Worm (Caenorhabditis elegans) whole organism, L1 larva: ENCODE results near the gene F20D6.11.
A peak's percentile ranks its signal among the peaks of the same experiment; 100 is the strongest.

Source experiments
- C04F5.9 ChIP-seq: sonication (generic microtip); optimal IDR thresholded peaks from 2 replicates; lab custom pipeline; 2016; ENCODE audit warnings: missing genetic modification characterization, missing compliant biosample characterization
- Y116A8C.19 ChIP-seq: sonication (generic microtip); optimal IDR thresholded peaks from 2 replicates; lab custom pipeline; 2016; ENCODE audit warnings: missing compliant biosample characterization, missing genetic modification characterization, borderline replicate concordance
- aly-2 ChIP-seq: fragments of 150-350 bp; optimal IDR thresholded peaks from 2 replicates; lab custom pipeline; 2014; ENCODE audit warnings: missing biosample characterization, missing genetic modification characterization
- ceh-82 ChIP-seq, 3 experiments: fragments of 150-350 bp in 1 of 3; sonication (generic microtip) in 2 of 3; optimal IDR thresholded peaks; 2 replicates each; lab custom pipeline; 2014 to 2017; ENCODE audit warnings: missing biosample characterization in 3 of 3, missing genetic modification characterization in 3 of 3
- ceh-88 ChIP-seq: fragments of 200-800 bp; sonication (Bioruptor generic); IDR thresholded peaks from 2 replicates; pipeline ENCODE4 v1.3.6; 2022; ENCODE audit warnings: missing genetic modification characterization, missing compliant biosample characterization
- ces-1 ChIP-seq: fragments of 150-350 bp; optimal IDR thresholded peaks from 2 replicates; lab custom pipeline; 2014; ENCODE audit warnings: missing biosample characterization, missing genetic modification reagents, missing genetic modification characterization
- efl-1 ChIP-seq, 4 experiments: fragments of 150-350 bp; optimal IDR thresholded peaks in 3 of 4; peaks in 1 of 4; 1 replicate in 1 of 4; 2 replicates in 3 of 4; lab custom pipeline; 2014; ENCODE audit warnings: missing biosample characterization in 2 of 4, missing genetic modification characterization in 2 of 4, missing genetic modification reagents in 2 of 4
- efl-3 ChIP-seq: fragments of 200-800 bp; sonication (Bioruptor generic); optimal IDR thresholded peaks from 2 replicates; lab custom pipeline; 2018; ENCODE audit warnings: mild to moderate bottlenecking, missing genetic modification characterization, missing compliant biosample characterization
- egl-27 ChIP-seq, 2 experiments: fragments of 150-350 bp in 1 of 2; sonication (generic microtip); optimal IDR thresholded peaks; 3 replicates each; lab custom pipeline; 2017 to 2018; ENCODE audit warnings: missing biosample characterization in 2 of 2, missing genetic modification characterization in 2 of 2, missing genetic modification reagents in 2 of 2
- elt-2 ChIP-seq: sonication (generic microtip); optimal IDR thresholded peaks from 2 replicates; lab custom pipeline; 2016; ENCODE audit warnings: missing genetic modification characterization, mild to moderate bottlenecking, inconsistent platforms, missing compliant biosample characterization, missing genetic modification reagents
- ets-5 ChIP-seq: fragments of 200-800 bp; sonication (Bioruptor generic); IDR thresholded peaks from 2 replicates; pipeline ENCODE4 v1.3.6; 2022; ENCODE audit warnings: missing genetic modification characterization, missing compliant biosample characterization
- grh-1 ChIP-seq: fragments of 200-800 bp; sonication (Bioruptor generic); IDR thresholded peaks from 2 replicates; pipeline ENCODE4 v1.3.6; 2022; ENCODE audit warnings: missing genetic modification reagents, missing genetic modification characterization, missing compliant biosample characterization
- hlh-4 ChIP-seq: sonication (generic microtip); optimal IDR thresholded peaks from 2 replicates; lab custom pipeline; 2016; ENCODE audit warnings: mild to moderate bottlenecking, missing genetic modification characterization, missing compliant biosample characterization
- isw-1 ChIP-seq: fragments of 200-800 bp; sonication (Bioruptor generic); IDR thresholded peaks from 2 replicates; pipeline ENCODE4 v1.3.6; 2022; ENCODE audit warnings: missing genetic modification characterization, missing compliant biosample characterization
- lin-14 ChIP-seq: fragments of 200-800 bp; sonication (Bioruptor generic); optimal IDR thresholded peaks from 2 replicates; lab custom pipeline; 2018; ENCODE audit warnings: mild to moderate bottlenecking, missing genetic modification characterization, moderate library complexity, missing compliant biosample characterization
- lir-3 ChIP-seq: sonication (generic microtip); optimal IDR thresholded peaks from 2 replicates; lab custom pipeline; 2016; ENCODE audit warnings: mild to moderate bottlenecking, missing genetic modification characterization, moderate library complexity, missing compliant biosample characterization; ENCODE audit not compliant: poor library complexity
- mab-9 ChIP-seq: fragments of 200-800 bp; sonication (Bioruptor generic); IDR thresholded peaks from 2 replicates; pipeline ENCODE4 v1.3.6; 2022; ENCODE audit warnings: missing genetic modification reagents, missing genetic modification characterization, missing compliant biosample characterization
- mep-1 ChIP-seq: fragments of 150-350 bp; optimal IDR thresholded peaks from 2 replicates; lab custom pipeline; 2014; ENCODE audit warnings: missing biosample characterization, missing genetic modification characterization
- nhr-12 ChIP-seq: sonication (generic microtip); optimal IDR thresholded peaks from 2 replicates; lab custom pipeline; 2017; ENCODE audit warnings: missing biosample characterization, missing genetic modification characterization
- nhr-19 ChIP-seq: fragments of 200-800 bp; sonication (Bioruptor generic); conservative IDR thresholded peaks from 2 replicates; pipeline ENCODE4 v1.3.6; 2022; ENCODE audit warnings: missing genetic modification characterization, missing compliant biosample characterization
- nhr-71 ChIP-seq: sonication (generic microtip); optimal IDR thresholded peaks from 2 replicates; lab custom pipeline; 2016; ENCODE audit warnings: mild to moderate bottlenecking, missing genetic modification characterization, moderate library complexity, missing compliant biosample characterization
- nhr-76 ChIP-seq: sonication (generic microtip); optimal IDR thresholded peaks from 2 replicates; lab custom pipeline; 2017; ENCODE audit warnings: missing biosample characterization, missing genetic modification characterization
- nhr-84 ChIP-seq: sonication (generic microtip); optimal IDR thresholded peaks from 2 replicates; lab custom pipeline; 2017; ENCODE audit warnings: missing biosample characterization, missing genetic modification characterization
- nhr-85 ChIP-seq: sonication (generic microtip); peaks from one replicate; lab custom pipeline; 2016; ENCODE audit warnings: missing genetic modification characterization, inconsistent platforms, missing compliant biosample characterization
- nhr-90 ChIP-seq: sonication (generic microtip); optimal IDR thresholded peaks from 2 replicates; lab custom pipeline; 2016; ENCODE audit warnings: mild to moderate bottlenecking, missing genetic modification characterization, missing compliant biosample characterization; ENCODE audit not compliant: poor library complexity
- pag-3 ChIP-seq: sonication (generic microtip); optimal IDR thresholded peaks from 2 replicates; lab custom pipeline; 2017; ENCODE audit warnings: missing genetic modification characterization, mild to moderate bottlenecking, missing compliant biosample characterization, antibody characterized with exemption, borderline replicate concordance; ENCODE audit not compliant: insufficient read depth
- pqm-1 ChIP-seq: sonication (generic microtip); optimal IDR thresholded peaks from 3 replicates; lab custom pipeline; 2017; ENCODE audit warnings: missing biosample characterization, missing genetic modification characterization
- skn-1 ChIP-seq: fragments of 150-350 bp; optimal IDR thresholded peaks from 2 replicates; lab custom pipeline; 2014; ENCODE audit warnings: missing biosample characterization, missing genetic modification characterization
- snpc-4 ChIP-seq: fragments of 150-350 bp; optimal IDR thresholded peaks from 2 replicates; lab custom pipeline; 2014; ENCODE audit warnings: missing biosample characterization, missing genetic modification characterization
- snu-23 ChIP-seq: sonication (generic microtip); optimal IDR thresholded peaks from 2 replicates; lab custom pipeline; 2016; ENCODE audit warnings: missing genetic modification characterization, missing compliant biosample characterization
- sup-37 ChIP-seq: fragments of 200-800 bp; sonication (Bioruptor generic); optimal IDR thresholded peaks from 2 replicates; lab custom pipeline; 2018; ENCODE audit warnings: mild to moderate bottlenecking, missing genetic modification characterization, missing compliant biosample characterization
- swsn-7 ChIP-seq: sonication (generic microtip); optimal IDR thresholded peaks from 2 replicates; lab custom pipeline; 2016; ENCODE audit warnings: missing genetic modification characterization, missing compliant biosample characterization
- tbx-2 ChIP-seq: sonication (generic microtip); optimal IDR thresholded peaks from 2 replicates; lab custom pipeline; 2016; ENCODE audit warnings: missing genetic modification characterization, missing compliant biosample characterization
- unc-130 ChIP-seq: fragments of 150-350 bp; optimal IDR thresholded peaks from 2 replicates; lab custom pipeline; 2017; ENCODE audit warnings: missing biosample characterization, missing genetic modification characterization, inconsistent platforms
- unc-30 ChIP-seq: sonication (generic microtip); optimal IDR thresholded peaks from 2 replicates; lab custom pipeline; 2017; ENCODE audit warnings: missing biosample characterization, missing genetic modification characterization
- unc-62 ChIP-seq: fragments of 150-350 bp; optimal IDR thresholded peaks from 2 replicates; lab custom pipeline; 2014; ENCODE audit warnings: missing biosample characterization, missing genetic modification reagents, missing genetic modification characterization
- unc-86 ChIP-seq: sonication (generic microtip); optimal IDR thresholded peaks from 2 replicates; lab custom pipeline; 2016; ENCODE audit warnings: missing genetic modification characterization, missing compliant biosample characterization
- xbp-1 ChIP-seq: sonication (generic microtip); optimal IDR thresholded peaks from 2 replicates; lab custom pipeline; 2016; ENCODE audit warnings: missing genetic modification characterization, missing compliant biosample characterization
- ztf-11 ChIP-seq, 2 experiments: sonication (generic microtip); optimal IDR thresholded peaks; 2 replicates each; lab custom pipeline; 2016 to 2017; ENCODE audit warnings: missing genetic modification characterization in 2 of 2, missing biosample characterization in 1 of 2, missing compliant biosample characterization in 1 of 2

The F20D6.11 gene

ce11 chrV:8245457-8245856 is 46.6 kb upstream of the F20D6.11 start, which contains the start of gene C16D9.5:
Gene C16D9.5, minus strand, starts transcription at chrV:8245557.
- no peak for TF ChIP-seq mab-9 (GFP tag; lab: Robert Waterston, UW)
- TF ChIP-seq nhr-76 (tag; lab: Kevin White, UChicago) = no peak
- no peak for TF ChIP-seq hlh-4 (tag; lab: Kevin White, UChicago)
- no peak for TF ChIP-seq ces-1 (GFP tag; lab: Kevin White, UChicago)
- no peak for TF ChIP-seq elt-2
- no peak for TF ChIP-seq skn-1 (tag; lab: Kevin White, UChicago)
- TF ChIP-seq ets-5 = no peak
- TF ChIP-seq ztf-11 (tag; optimal IDR thresholded peaks at IDR 0.05; lab: Kevin White, UChicago) = no peak
- TF ChIP-seq ceh-88 (GFP tag; lab: Robert Waterston, UW) = no peak
- no peak for TF ChIP-seq snpc-4
- TF ChIP-seq swsn-7 (tag; lab: Kevin White, UChicago) = no peak
- no peak for TF ChIP-seq aly-2 (tag; lab: Kevin White, UChicago)
- TF ChIP-seq sup-37 (GFP tag; lab: Kevin White, UChicago) = no peak
- TF ChIP-seq nhr-85 (tag; lab: Kevin White, UChicago) = no peak

- TF ChIP-seq pag-3 (tag; lab: Kevin White, UChicago) = no peak
- TF ChIP-seq unc-86 (tag; lab: Kevin White, UChicago) = no peak
- TF ChIP-seq elt-2 = peak; percentile 45
- TF ChIP-seq sup-37 (GFP tag; lab: Kevin White, UChicago) = no peak
Observed at ce11 chrV:8243201-8243600, 44.3 kb upstream of the F20D6.11 start.

ce11 chrV:8242798-8243197 is 43.9 kb upstream of the F20D6.11 start, which contains the start of gene C16D9.4:
Gene C16D9.4, minus strand, starts transcription at chrV:8242898.
- TF ChIP-seq hlh-4 (tag; lab: Kevin White, UChicago) (no peak), unc-130 (tag; lab: Kevin White, UChicago) (no peak), tbx-2 (tag; lab: Kevin White, UChicago) (no peak), xbp-1 (no peak), unc-30 (tag; lab: Kevin White, UChicago) (no peak), C04F5.9 (no peak), elt-2 (no peak), mep-1 (no peak), ceh-82 (tag; optimal IDR thresholded peaks at IDR 0.05; lab: Kevin White, UChicago) (no peak), snu-23 (GFP tag; lab: Kevin White, UChicago) (no peak), efl-3 (no peak), unc-62 (GFP tag; lab: Kevin White, UChicago) (no peak), egl-27 (tag; optimal IDR thresholded peaks at IDR 0.05; lab: Kevin White, UChicago) (no peak), nhr-19 (GFP tag; lab: Robert Waterston, UW) (no peak), lin-14 (GFP tag; lab: Kevin White, UChicago) (no peak), Y116A8C.19 (tag; lab: Kevin White, UChicago) (no peak), pqm-1 (tag; lab: Kevin White, UChicago) (no peak), isw-1 (no peak), nhr-90 (tag; lab: Kevin White, UChicago) (no peak)

ce11 chrV:8239928-8240327 is 41.0 kb upstream of the F20D6.11 start, which contains the start of gene C16D9.3:
Gene C16D9.3, minus strand, starts transcription at chrV:8240028.
- TF ChIP-seq nhr-12 (no peak), efl-1 (optimal IDR thresholded peaks at IDR 0.05; lab: Kevin White, UChicago) (no peak), efl-1 (GFP tag; optimal IDR thresholded peaks at IDR 0.05 in 1 of 2; lab: Kevin White, UChicago) (no peak), unc-130 (tag; lab: Kevin White, UChicago) (no peak), grh-1 (GFP tag; lab: Robert Waterston, UW) (no peak), isw-1 (no peak), lir-3 (no peak), nhr-71 (tag; lab: Kevin White, UChicago) (no peak), nhr-84 (tag; lab: Kevin White, UChicago) (no peak)
